Worm (Caenorhabditis elegans): ENCODE data around the gene W07G1.7.

Gene W07G1.7

ce11 chrII:13951986-13952385 lies 14.2 kb downstream of the W07G1.7 start:
- TF ChIP-seq nhr-11 (tag; optimal IDR thresholded peaks at IDR 0.05) (no peak), pat-9 (tag; optimal IDR thresholded peaks at IDR 0.05) (no peak), rnt-1 (tag; optimal IDR thresholded peaks at IDR 0.05) (no peak), ceh-48 (tag; optimal IDR thresholded peaks at IDR 0.05) (no peak), ceh-34 (tag; optimal IDR thresholded peaks at IDR 0.05) (no peak), ets-4 (tag; optimal IDR thresholded peaks at IDR 0.05) (no peak), pqm-1 (tag; optimal IDR thresholded peaks at IDR 0.05) (no peak), dve-1 (tag; optimal IDR thresholded peaks at IDR 0.05) (no peak), T23F11.4 (GFP tag; optimal IDR thresholded peaks at IDR 0.05) (no peak), unc-86 (tag; optimal IDR thresholded peaks at IDR 0.05) (no peak), ceh-30 (tag; optimal IDR thresholded peaks at IDR 0.05) (no peak), unc-55 (GFP tag; optimal IDR thresholded peaks at IDR 0.05) (no peak)

ce11 chrII:13949290-13949689 lies 16.9 kb downstream of the W07G1.7 start, which contains the start of gene sre-44:
Gene sre-44, plus strand, starts transcription at chrII:13949590.
- TF ChIP-seq ceh-9 (tag; optimal IDR thresholded peaks at IDR 0.05) (no peak), elt-2 (tag; optimal IDR thresholded peaks at IDR 0.05) (peak; percentile 54), pha-2 (tag; optimal IDR thresholded peaks at IDR 0.05) (no peak), hlh-6 (tag; optimal IDR thresholded peaks at IDR 0.05) (no peak), nhr-11 (tag; optimal IDR thresholded peaks at IDR 0.05) (no peak), madf-2 (tag; optimal IDR thresholded peaks at IDR 0.05) (no peak), fax-1 (tag; optimal IDR thresholded peaks at IDR 0.05) (no peak)

- no peak for TF ChIP-seq fkh-10 (GFP tag; optimal IDR thresholded peaks at IDR 0.05)
- no peak for TF ChIP-seq ceh-34 (tag; optimal IDR thresholded peaks at IDR 0.05)
- no peak for TF ChIP-seq unc-3 (GFP tag; conservative IDR thresholded peaks at IDR 0.05)
- TF ChIP-seq unc-3 (tag; optimal IDR thresholded peaks at IDR 0.05), result no peak
- TF ChIP-seq K09A11.1 (tag; optimal IDR thresholded peaks at IDR 0.05; ENCODE audit: insufficient read depth), result no peak
- no peak for TF ChIP-seq che-1 (tag; optimal IDR thresholded peaks at IDR 0.05)
- TF ChIP-seq ceh-22 (tag; optimal IDR thresholded peaks at IDR 0.05), result no peak
- TF ChIP-seq madf-2 (tag; optimal IDR thresholded peaks at IDR 0.05), result no peak
- TF ChIP-seq sox-2 (GFP tag; IDR thresholded peaks at IDR 0.05), result no peak
- no peak for TF ChIP-seq ceh-9 (tag; optimal IDR thresholded peaks at IDR 0.05)
- no peak for TF ChIP-seq rnt-1 (tag; optimal IDR thresholded peaks at IDR 0.05)
- no peak for TF ChIP-seq sdc-2 (tag; optimal IDR thresholded peaks at IDR 0.05)
- no peak for TF ChIP-seq pros-1 (tag; optimal IDR thresholded peaks at IDR 0.05)
- no peak for TF ChIP-seq nhr-11 (tag; optimal IDR thresholded peaks at IDR 0.05)
- TF ChIP-seq hlh-13 (GFP tag; optimal IDR thresholded peaks at IDR 0.05), result no peak
Observed at ce11 chrII:13945527-13945926, 20.6 kb downstream of the W07G1.7 start.

DNA sequence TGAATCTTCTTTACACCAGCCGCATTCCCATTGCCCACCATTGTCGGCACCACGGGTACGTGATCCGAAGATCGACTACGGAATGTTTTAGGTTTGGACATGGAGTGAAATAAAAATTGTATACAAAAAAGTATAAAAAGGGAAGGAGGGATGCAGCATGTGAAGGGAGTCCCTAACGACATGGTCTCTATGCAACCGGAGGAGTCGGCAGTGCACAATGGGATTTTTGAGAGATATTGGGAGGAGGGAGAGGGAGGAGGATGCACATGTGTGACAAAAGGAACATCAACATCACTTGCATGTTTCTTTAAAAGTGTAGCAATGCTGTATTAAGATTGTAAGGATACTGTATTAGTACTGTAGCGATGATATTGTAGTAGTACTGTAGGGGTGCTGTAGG lies 26.6 kb downstream of the W07G1.7 start, which contains the start of gene W07G1.1:
Gene W07G1.1 (minus strand): TSS at position 101 of the 400 bp plus-strand sequence.
- no peak for TF ChIP-seq eyg-1 (tag; optimal IDR thresholded peaks at IDR 0.05)
- no peak for TF ChIP-seq ceh-2 (tag; optimal IDR thresholded peaks at IDR 0.05)
- no peak for TF ChIP-seq C38D4.7 (GFP tag; optimal IDR thresholded peaks at IDR 0.05)
- TF ChIP-seq unc-86 (tag; optimal IDR thresholded peaks at IDR 0.05), result no peak
- no peak for TF ChIP-seq ref-2 (tag; optimal IDR thresholded peaks at IDR 0.05)
- TF ChIP-seq F13H6.1 (tag; optimal IDR thresholded peaks at IDR 0.05), result no peak
- no peak for TF ChIP-seq nhr-11 (tag; optimal IDR thresholded peaks at IDR 0.05)
- TF ChIP-seq fkh-10 (GFP tag; optimal IDR thresholded peaks at IDR 0.05), result no peak
- TF ChIP-seq K09A11.1 (tag; optimal IDR thresholded peaks at IDR 0.05; ENCODE audit: insufficient read depth), result no peak
- no peak for TF ChIP-seq ceh-6 (GFP tag; optimal IDR thresholded peaks at IDR 0.05)
- no peak for TF ChIP-seq tbx-2 (tag; optimal IDR thresholded peaks at IDR 0.05)
- TF ChIP-seq lin-11 (tag; optimal IDR thresholded peaks at IDR 0.05), result no peak
- TF ChIP-seq ceh-19 (GFP tag; optimal IDR thresholded peaks at IDR 0.05), result no peak

All from whole organism, late embryonic.